Worm (Caenorhabditis elegans): ENCODE results near the gene F56C9.3.

ce11 chrIII:7275296-7275695, 35.8 kb upstream of the F56C9.3 start, which contains the start of gene psd-1:
- TF ChIP-seq nhr-12 (tag; optimal IDR thresholded peaks at IDR 0.05), result no peak
- no peak for TF ChIP-seq aly-2 (tag; optimal IDR thresholded peaks at IDR 0.05)
- TF ChIP-seq elt-3 (tag; optimal IDR thresholded peaks at IDR 0.05), result no peak
- TF ChIP-seq fkh-2 (tag; optimal IDR thresholded peaks at IDR 0.05), result no peak
- TF ChIP-seq tbx-2 (tag; optimal IDR thresholded peaks at IDR 0.05), result no peak
- no peak for TF ChIP-seq hmg-11 (tag; optimal IDR thresholded peaks at IDR 0.05)
- no peak for TF ChIP-seq nhr-25 (tag; optimal IDR thresholded peaks at IDR 0.05)
- TF ChIP-seq lin-15B (tag; optimal IDR thresholded peaks at IDR 0.05), result no peak
- no peak for TF ChIP-seq ceh-28 (tag; optimal IDR thresholded peaks at IDR 0.05)
- TF ChIP-seq nhr-11 (tag; optimal IDR thresholded peaks at IDR 0.05), result no peak
- no peak for TF ChIP-seq snpc-4 (tag; optimal IDR thresholded peaks at IDR 0.05)
- no peak for TF ChIP-seq nfya-1 (tag; optimal IDR thresholded peaks at IDR 0.05; ENCODE audit: insufficient read depth)
- TF ChIP-seq jun-1 (tag; optimal IDR thresholded peaks at IDR 0.05), result no peak
- no peak for TF ChIP-seq ceh-9 (tag; optimal IDR thresholded peaks at IDR 0.05)
